Worm (Caenorhabditis elegans) whole organism, L2 larva: ENCODE results near the gene F44E7.7.

Source experiments
- C34F6.9 ChIP-seq: fragments of 150-350 bp; optimal IDR thresholded peaks from 2 replicates; lab custom pipeline; 2014; ENCODE audit warnings: missing biosample characterization, missing genetic modification characterization
- F13H6.1 ChIP-seq: sonication (generic microtip); optimal IDR thresholded peaks from 2 replicates; lab custom pipeline; 2016; ENCODE audit warnings: missing genetic modification characterization, missing compliant biosample characterization
- R02D3.7 ChIP-seq: fragments of 150-350 bp; optimal IDR thresholded peaks from 2 replicates; lab custom pipeline; 2014; ENCODE audit warnings: missing biosample characterization, missing genetic modification characterization
- Y55F3AM.14 ChIP-seq: fragments of 200-800 bp; sonication (Bioruptor generic); optimal IDR thresholded peaks from 2 replicates; lab custom pipeline; 2018; ENCODE audit warnings: mild to moderate bottlenecking, missing genetic modification characterization, missing compliant biosample characterization
- ZK546.5 ChIP-seq: sonication (generic microtip); optimal IDR thresholded peaks from 2 replicates; lab custom pipeline; 2017; ENCODE audit warnings: missing biosample characterization, missing genetic modification characterization
- alr-1 ChIP-seq: fragments of 150-350 bp; optimal IDR thresholded peaks from 2 replicates; lab custom pipeline; 2014; ENCODE audit warnings: missing biosample characterization, missing genetic modification characterization
- aly-2 ChIP-seq: fragments of 150-350 bp; optimal IDR thresholded peaks from 2 replicates; lab custom pipeline; 2014; ENCODE audit warnings: missing biosample characterization, missing genetic modification characterization
- blmp-1 ChIP-seq: sonication (generic microtip); optimal IDR thresholded peaks from 2 replicates; lab custom pipeline; 2017; ENCODE audit warnings: missing genetic modification characterization, mild to moderate bottlenecking, missing compliant biosample characterization, antibody characterized with exemption, moderate library complexity; ENCODE audit not compliant: insufficient read depth
- ceh-16 ChIP-seq: fragments of 150-350 bp; optimal IDR thresholded peaks from 2 replicates; lab custom pipeline; 2014; ENCODE audit warnings: missing biosample characterization, missing genetic modification characterization
- crh-2 ChIP-seq: sonication (generic microtip); optimal IDR thresholded peaks from 2 replicates; lab custom pipeline; 2017; ENCODE audit warnings: missing biosample characterization, missing genetic modification characterization
- egl-27 ChIP-seq: sonication (generic microtip); optimal IDR thresholded peaks from 3 replicates; lab custom pipeline; 2017; ENCODE audit warnings: missing biosample characterization, missing genetic modification reagents, missing genetic modification characterization
- elt-1 ChIP-seq: fragments of 150-350 bp; optimal IDR thresholded peaks from 2 replicates; lab custom pipeline; 2014; ENCODE audit warnings: missing biosample characterization, missing genetic modification characterization
- elt-3 ChIP-seq: sonication (generic microtip); optimal IDR thresholded peaks from 2 replicates; lab custom pipeline; 2017; ENCODE audit warnings: missing biosample characterization, missing genetic modification characterization
- fos-1 ChIP-seq: fragments of 150-350 bp; optimal IDR thresholded peaks from 2 replicates; lab custom pipeline; 2014; ENCODE audit warnings: missing biosample characterization, missing genetic modification characterization
- gmeb-1 ChIP-seq: fragments of 150-350 bp; optimal IDR thresholded peaks from 2 replicates; lab custom pipeline; 2014; ENCODE audit warnings: missing biosample characterization, missing genetic modification characterization
- lin-13 ChIP-seq: fragments of 150-350 bp; optimal IDR thresholded peaks from 2 replicates; lab custom pipeline; 2014; ENCODE audit warnings: missing biosample characterization, missing genetic modification reagents, missing genetic modification characterization
- lin-39 ChIP-seq: fragments of 150-350 bp; optimal IDR thresholded peaks from 2 replicates; lab custom pipeline; 2014; ENCODE audit warnings: missing biosample characterization, missing genetic modification reagents, missing genetic modification characterization
- mab-5 ChIP-seq: fragments of 150-350 bp; optimal IDR thresholded peaks from 2 replicates; lab custom pipeline; 2014; ENCODE audit warnings: missing biosample characterization, missing genetic modification characterization
- mbf-1 ChIP-seq: sonication (generic microtip); optimal IDR thresholded peaks from 2 replicates; lab custom pipeline; 2017; ENCODE audit warnings: missing biosample characterization, missing genetic modification characterization
- mdl-1 ChIP-seq, 2 experiments: fragments of 150-350 bp in 1 of 2; sonication (generic microtip) in 1 of 2; optimal IDR thresholded peaks; 2 replicates each; lab custom pipeline; 2017; ENCODE audit warnings: missing biosample characterization in 2 of 2, missing genetic modification characterization in 2 of 2
- nhr-10 ChIP-seq: sonication (generic microtip); optimal IDR thresholded peaks from 2 replicates; lab custom pipeline; 2017; ENCODE audit warnings: missing biosample characterization, missing genetic modification characterization
- nhr-12 ChIP-seq: fragments of 150-350 bp; optimal IDR thresholded peaks from 2 replicates; lab custom pipeline; 2014; ENCODE audit warnings: missing biosample characterization, missing genetic modification characterization
- nhr-129 ChIP-seq: fragments of 150-350 bp; optimal IDR thresholded peaks from 2 replicates; lab custom pipeline; 2014; ENCODE audit warnings: missing biosample characterization, missing genetic modification characterization
- nhr-21 ChIP-seq: fragments of 150-350 bp; optimal IDR thresholded peaks from 2 replicates; lab custom pipeline; 2014; ENCODE audit warnings: missing biosample characterization, missing genetic modification characterization
- nhr-25 ChIP-seq: fragments of 150-350 bp; sonication (generic microtip); optimal IDR thresholded peaks from 3 replicates; lab custom pipeline; 2014; ENCODE audit warnings: missing biosample characterization, missing genetic modification characterization
- nhr-6 ChIP-seq: fragments of 150-350 bp; optimal IDR thresholded peaks from 2 replicates; lab custom pipeline; 2014; ENCODE audit warnings: missing biosample characterization, missing genetic modification characterization
- nhr-77 ChIP-seq: fragments of 150-350 bp; optimal IDR thresholded peaks from 2 replicates; lab custom pipeline; 2014; ENCODE audit warnings: missing biosample characterization, missing genetic modification characterization
- peb-1 ChIP-seq: fragments of 150-350 bp; optimal IDR thresholded peaks from 2 replicates; lab custom pipeline; 2014; ENCODE audit warnings: missing biosample characterization, missing genetic modification characterization
- sem-4 ChIP-seq: fragments of 150-350 bp; optimal IDR thresholded peaks from 2 replicates; lab custom pipeline; 2014; ENCODE audit warnings: missing biosample characterization, missing genetic modification reagents, missing genetic modification characterization
- sma-3 ChIP-seq: sonication (generic microtip); optimal IDR thresholded peaks from 2 replicates; lab custom pipeline; 2016; ENCODE audit warnings: missing genetic modification reagents, missing genetic modification characterization, missing compliant biosample characterization
- sma-9 ChIP-seq, 2 experiments: fragments of 150-350 bp in 1 of 2; sonication (generic microtip) in 1 of 2; optimal IDR thresholded peaks; 2 replicates each; lab custom pipeline; 2014 to 2016; ENCODE audit warnings: missing genetic modification characterization in 2 of 2, mild to moderate bottlenecking in 1 of 2, missing biosample characterization in 1 of 2, missing compliant biosample characterization in 1 of 2, missing genetic modification reagents in 1 of 2, moderate library complexity in 1 of 2
- snpc-4 ChIP-seq: fragments of 150-350 bp; optimal IDR thresholded peaks from 2 replicates; lab custom pipeline; 2014; ENCODE audit warnings: missing biosample characterization, missing genetic modification characterization
- unc-62 ChIP-seq: fragments of 150-350 bp; optimal IDR thresholded peaks from 2 replicates; lab custom pipeline; 2014; ENCODE audit warnings: missing biosample characterization, missing genetic modification reagents, missing genetic modification characterization
- zag-1 ChIP-seq: fragments of 150-350 bp; optimal IDR thresholded peaks from 2 replicates; lab custom pipeline; 2014; ENCODE audit warnings: missing biosample characterization, missing genetic modification characterization
- ztf-4 ChIP-seq: fragments of 150-350 bp; optimal IDR thresholded peaks from 2 replicates; lab custom pipeline; 2014; ENCODE audit warnings: missing biosample characterization, missing genetic modification characterization

The F44E7.7 gene

DNA sequence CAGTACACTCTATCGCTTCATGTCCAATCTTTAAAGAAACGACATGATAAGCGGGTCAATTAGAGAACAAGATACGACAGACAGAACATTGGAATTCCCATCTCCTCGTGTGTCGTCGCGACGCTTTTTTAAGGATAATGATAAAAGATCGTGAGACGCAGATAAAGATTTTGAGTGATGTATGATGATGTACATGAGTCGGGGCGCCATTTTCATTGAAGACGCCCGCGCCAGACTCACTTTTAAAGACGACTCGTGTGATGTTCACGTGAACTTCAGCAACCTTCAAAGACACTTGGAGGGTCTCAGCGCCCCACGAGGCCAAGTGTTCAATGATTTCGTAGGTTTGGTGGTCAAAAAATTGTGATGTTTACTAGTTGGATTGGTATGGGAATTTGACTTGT, 17.0 kb downstream of the F44E7.7 start (continued):
- peak; percentile 94 for TF ChIP-seq nhr-21
- peak; percentile 39 for TF ChIP-seq Y55F3AM.14
- no peak for TF ChIP-seq mbf-1 (tag; lab: Kevin White, UChicago)
- no peak for TF ChIP-seq nhr-77 (tag; lab: Kevin White, UChicago)
- TF ChIP-seq gmeb-1 (tag; lab: Kevin White, UChicago), result peak; percentile 57
- no peak for TF ChIP-seq lin-39
- no peak for TF ChIP-seq R02D3.7 (tag; lab: Kevin White, UChicago)
- no peak for TF ChIP-seq elt-3 (tag; lab: Kevin White, UChicago)
- no peak for TF ChIP-seq elt-1 (tag; lab: Kevin White, UChicago)
- no peak for TF ChIP-seq lin-13 (GFP tag; lab: Kevin White, UChicago)
- no peak for TF ChIP-seq ztf-4 (tag; lab: Kevin White, UChicago)
- no peak for TF ChIP-seq C34F6.9 (tag; lab: Kevin White, UChicago)
- TF ChIP-seq zag-1 (tag; lab: Kevin White, UChicago), result no peak
- TF ChIP-seq nhr-129 (tag; lab: Kevin White, UChicago), result peak; percentile 62
- TF ChIP-seq nhr-12 (tag; lab: Kevin White, UChicago), result no peak

ce11 chrV:5765081-5765480, 20.2 kb downstream of the F44E7.7 start, which contains the start of gene pgph-2:
pgph-2 (plus strand) TSS chrV:5765127.
- TF ChIP-seq crh-2 (peak; percentile 2), snpc-4 (tag; lab: Kevin White, UChicago) (no peak), sma-9 (GFP tag; optimal IDR thresholded peaks at IDR 0.05; lab: Kevin White, UChicago) (peak; percentile 25), sma-9 (tag; optimal IDR thresholded peaks at IDR 0.05; lab: Kevin White, UChicago) (no peak)

- TF ChIP-seq nhr-12 (tag; lab: Kevin White, UChicago) (no peak), mdl-1 (tag; optimal IDR thresholded peaks at IDR 0.05; lab: Kevin White, UChicago) (peak; percentile 11 to 17), crh-2 (peak; percentile 85), blmp-1 (tag; lab: Kevin White, UChicago) (peak; percentile 85), nhr-6 (tag; lab: Kevin White, UChicago) (peak; percentile 28), sma-3 (GFP tag; lab: Kevin White, UChicago) (peak; percentile 73), aly-2 (tag; lab: Kevin White, UChicago) (no peak), F13H6.1 (tag; lab: Kevin White, UChicago) (peak; percentile 74), unc-62 (GFP tag; lab: Kevin White, UChicago) (no peak), gmeb-1 (tag; lab: Kevin White, UChicago) (peak; percentile 45), sma-9 (GFP tag; optimal IDR thresholded peaks at IDR 0.05; lab: Kevin White, UChicago) (peak; percentile 96), sma-9 (tag; optimal IDR thresholded peaks at IDR 0.05; lab: Kevin White, UChicago) (no peak), lin-39 (no peak), ZK546.5 (no peak), egl-27 (tag; lab: Kevin White, UChicago) (peak; percentile 73), fos-1 (tag; lab: Kevin White, UChicago) (peak; percentile 75), C34F6.9 (tag; lab: Kevin White, UChicago) (peak; percentile 15), ceh-16 (tag; lab: Kevin White, UChicago) (no peak), nhr-25 (tag; lab: Kevin White, UChicago) (peak; percentile 84), nhr-10 (no peak), sem-4 (tag; lab: Kevin White, UChicago) (peak; percentile 53), nhr-21 (peak; percentile 45)
These were observed 21.5 kb downstream of the F44E7.7 start, which contains the start of gene pgph-3 for ce11 chrV:5763787-5764186. pgph-3 (minus strand) TSS chrV:5763846.

DNA sequence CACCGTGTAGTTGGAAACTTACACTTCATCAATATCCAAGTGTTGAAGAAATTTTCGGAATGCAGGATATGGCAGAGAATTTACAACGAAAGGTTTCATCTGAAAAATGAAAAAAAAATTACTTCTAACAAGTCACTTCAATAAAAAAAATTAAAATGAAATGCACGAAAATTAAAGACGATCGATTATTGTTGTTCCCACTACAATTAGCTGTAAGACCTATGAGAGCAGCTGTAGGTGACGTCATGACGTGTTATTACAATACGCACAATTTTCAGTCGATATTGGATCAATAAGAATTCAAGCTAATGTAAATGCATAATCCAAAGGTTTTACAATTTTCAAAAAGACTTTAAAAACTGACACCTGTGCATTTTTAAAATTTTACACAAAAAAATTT, 25.1 kb downstream of the F44E7.7 start, which contains the start of gene C53A3.1:
C53A3.1 (minus strand) TSS at position 101 of the 400 bp plus-strand sequence.
- no peak for TF ChIP-seq unc-62 (GFP tag; lab: Kevin White, UChicago)
- no peak for TF ChIP-seq egl-27 (tag; lab: Kevin White, UChicago)
- no peak for TF ChIP-seq nhr-77 (tag; lab: Kevin White, UChicago)
- no peak for TF ChIP-seq lin-13 (GFP tag; lab: Kevin White, UChicago)
- TF ChIP-seq crh-2, result no peak
- TF ChIP-seq nhr-25 (tag; lab: Kevin White, UChicago), result no peak
- TF ChIP-seq elt-3 (tag; lab: Kevin White, UChicago), result no peak
- no peak for TF ChIP-seq mab-5 (tag; lab: Kevin White, UChicago)
- no peak for TF ChIP-seq gmeb-1 (tag; lab: Kevin White, UChicago)
- no peak for TF ChIP-seq alr-1 (tag; lab: Kevin White, UChicago)
- TF ChIP-seq nhr-10, result no peak
- TF ChIP-seq zag-1 (tag; lab: Kevin White, UChicago), result no peak
- TF ChIP-seq peb-1 (tag; lab: Kevin White, UChicago), result no peak
- no peak for TF ChIP-seq R02D3.7 (tag; lab: Kevin White, UChicago)
